Worm (Caenorhabditis elegans) whole organism, mixed stage, embryonic: ENCODE data around the gene memi-2.

ENCODE experiments used
- ceh-83 ChIP-seq: fragments of 200-800 bp; sonication (Bioruptor generic); optimal IDR thresholded peaks from 2 replicates; lab custom pipeline; 2018; ENCODE audit warnings: mild to moderate bottlenecking, missing genetic modification characterization, missing compliant biosample characterization
- elt-1 ChIP-seq: sonication (generic microtip); optimal IDR thresholded peaks from 2 replicates; lab custom pipeline; 2017; ENCODE audit warnings: missing genetic modification characterization, mild to moderate bottlenecking, missing compliant biosample characterization, antibody characterized with exemption, moderate library complexity, borderline replicate concordance; ENCODE audit not compliant: insufficient read depth
- elt-3 ChIP-seq: fragments of 150-350 bp; optimal IDR thresholded peaks from 2 replicates; lab custom pipeline; 2014; ENCODE audit warnings: missing biosample characterization, missing genetic modification characterization
- flh-1 ChIP-seq: fragments of 200-800 bp; sonication (Bioruptor generic); optimal IDR thresholded peaks from 2 replicates; lab custom pipeline; 2018; ENCODE audit warnings: mild to moderate bottlenecking, missing genetic modification characterization, moderate library complexity, missing compliant biosample characterization
- lin-13 ChIP-seq: fragments of 150-350 bp; optimal IDR thresholded peaks from 2 replicates; lab custom pipeline; 2014; ENCODE audit warnings: missing biosample characterization, missing genetic modification characterization
- mep-1 ChIP-seq: fragments of 150-350 bp; optimal IDR thresholded peaks from 2 replicates; lab custom pipeline; 2017; ENCODE audit warnings: missing biosample characterization, missing genetic modification reagents, missing genetic modification characterization, inconsistent platforms
- nhr-12 ChIP-seq: fragments of 150-350 bp; optimal IDR thresholded peaks from 2 replicates; lab custom pipeline; 2014; ENCODE audit warnings: missing biosample characterization, missing genetic modification characterization
- nhr-28 ChIP-seq: fragments of 150-350 bp; optimal IDR thresholded peaks from 2 replicates; lab custom pipeline; 2014; ENCODE audit warnings: missing biosample characterization, missing genetic modification characterization
- snpc-4 ChIP-seq: fragments of 150-350 bp; optimal IDR thresholded peaks from 2 replicates; lab custom pipeline; 2014; ENCODE audit warnings: missing biosample characterization, missing genetic modification characterization
- sptf-1 ChIP-seq: sonication (generic microtip); optimal IDR thresholded peaks from 2 replicates; lab custom pipeline; 2017; ENCODE audit warnings: mild to moderate bottlenecking, missing genetic modification characterization, moderate library complexity, missing compliant biosample characterization
- tbx-8 ChIP-seq: fragments of 200-800 bp; sonication (Bioruptor generic); optimal IDR thresholded peaks from 2 replicates; lab custom pipeline; 2018; ENCODE audit warnings: mild to moderate bottlenecking, missing genetic modification characterization, moderate library complexity, missing compliant biosample characterization
- unc-62 ChIP-seq: fragments of 150-350 bp; optimal IDR thresholded peaks from 2 replicates; lab custom pipeline; 2014; ENCODE audit warnings: missing biosample characterization, missing genetic modification reagents, missing genetic modification characterization

ce11 chrIV:13364869-13365268, 35.4 kb downstream of the memi-2 start, which contains the start of gene srsx-25:
- TF ChIP-seq nhr-12 (tag; lab: Kevin White, UChicago): no peak
- TF ChIP-seq nhr-28 (tag; lab: Kevin White, UChicago): no peak
- no peak for TF ChIP-seq flh-1 (GFP tag; lab: Kevin White, UChicago)
- no peak for TF ChIP-seq lin-13 (tag; lab: Kevin White, UChicago)
- TF ChIP-seq sptf-1: no peak
- TF ChIP-seq unc-62: no peak
- TF ChIP-seq ceh-83 (GFP tag; lab: Kevin White, UChicago): no peak
- TF ChIP-seq elt-1: no peak
- no peak for TF ChIP-seq snpc-4 (tag; lab: Kevin White, UChicago)
- TF ChIP-seq elt-3 (tag; lab: Kevin White, UChicago): no peak
- TF ChIP-seq tbx-8: no peak
- TF ChIP-seq mep-1: no peak
